Fruit fly (Drosophila melanogaster) whole organism, adult: Measurements from ENCODE around the gene Sgsf.

Source experiments
- CG1620 ChIP-seq: fragments of 200-800 bp; sonication (Bioruptor generic); optimal IDR thresholded peaks from 2 replicates; lab custom pipeline; 2016; ENCODE audit warnings: missing biosample characterization, missing genetic modification characterization
- CG33017 ChIP-seq: fragments of 200-800 bp; sonication (Bioruptor generic); optimal IDR thresholded peaks from 2 replicates; lab custom pipeline; 2018; ENCODE audit warnings: missing biosample characterization, mild to moderate bottlenecking, missing genetic modification characterization, moderate library complexity
- CG5204 ChIP-seq: fragments of 200-800 bp; sonication (Bioruptor generic); optimal IDR thresholded peaks from 2 replicates; lab custom pipeline; 2016; ENCODE audit warnings: missing biosample characterization, missing genetic modification characterization
- CG7101 ChIP-seq: fragments of 200-800 bp; sonication (Bioruptor generic); optimal IDR thresholded peaks from 2 replicates; lab custom pipeline; 2018; ENCODE audit warnings: missing biosample characterization, mild to moderate bottlenecking, missing genetic modification characterization, moderate library complexity
- Clk ChIP-seq: fragments of 200-800 bp; sonication (Bioruptor generic); optimal IDR thresholded peaks from 2 replicates; lab custom pipeline; 2017; ENCODE audit warnings: missing biosample characterization, missing genetic modification characterization
- cic ChIP-seq: fragments of 200-800 bp; sonication (Bioruptor generic); optimal IDR thresholded peaks from 2 replicates; lab custom pipeline; 2017; ENCODE audit warnings: missing biosample characterization, mild to moderate bottlenecking, missing genetic modification characterization, moderate library complexity
- cnc ChIP-seq, 2 experiments: fragments of >200 bp; optimal IDR thresholded peaks; 2 replicates each; lab custom pipeline; 2017
- ovo ChIP-seq: fragments of 200-800 bp; sonication (Bioruptor generic); optimal IDR thresholded peaks from 2 replicates; lab custom pipeline; 2016; ENCODE audit warnings: missing biosample characterization, missing genetic modification characterization
- pad ChIP-seq: fragments of 200-800 bp; sonication (Bioruptor generic); optimal IDR thresholded peaks from 3 replicates; lab custom pipeline; 2017; ENCODE audit warnings: missing biosample characterization, missing genetic modification characterization, mild to moderate bottlenecking, moderate library complexity, missing genetic modification reagents
- toe ChIP-seq: fragments of 200-800 bp; sonication (Bioruptor generic); optimal IDR thresholded peaks from 2 replicates; lab custom pipeline; 2016; ENCODE audit warnings: missing biosample characterization, missing genetic modification characterization

- TF ChIP-seq Clk (GFP tag; lab: Kevin White, UChicago), result no peak
- no peak for TF ChIP-seq CG7101 (tag; lab: Kevin White, UChicago)
- TF ChIP-seq pad (GFP tag; lab: Kevin White, UChicago), result no peak
- TF ChIP-seq cic (GFP tag; lab: Kevin White, UChicago), result no peak
- TF ChIP-seq cnc (optimal IDR thresholded peaks at IDR 0.05; lab: Kevin White, UChicago), result no peak
- TF ChIP-seq toe (GFP tag; lab: Kevin White, UChicago), result no peak
- TF ChIP-seq CG5204, result no peak
- TF ChIP-seq ovo (GFP tag; lab: Kevin White, UChicago), result no peak
- no peak for TF ChIP-seq CG33017
- TF ChIP-seq CG1620 (GFP tag; lab: Kevin White, UChicago), result no peak
Observed at dm6 chr3R:12314236-12314635, 27.2 kb upstream of the Sgsf start.
